Fruit fly (Drosophila melanogaster): ENCODE results near the gene CG31777.

DNA sequence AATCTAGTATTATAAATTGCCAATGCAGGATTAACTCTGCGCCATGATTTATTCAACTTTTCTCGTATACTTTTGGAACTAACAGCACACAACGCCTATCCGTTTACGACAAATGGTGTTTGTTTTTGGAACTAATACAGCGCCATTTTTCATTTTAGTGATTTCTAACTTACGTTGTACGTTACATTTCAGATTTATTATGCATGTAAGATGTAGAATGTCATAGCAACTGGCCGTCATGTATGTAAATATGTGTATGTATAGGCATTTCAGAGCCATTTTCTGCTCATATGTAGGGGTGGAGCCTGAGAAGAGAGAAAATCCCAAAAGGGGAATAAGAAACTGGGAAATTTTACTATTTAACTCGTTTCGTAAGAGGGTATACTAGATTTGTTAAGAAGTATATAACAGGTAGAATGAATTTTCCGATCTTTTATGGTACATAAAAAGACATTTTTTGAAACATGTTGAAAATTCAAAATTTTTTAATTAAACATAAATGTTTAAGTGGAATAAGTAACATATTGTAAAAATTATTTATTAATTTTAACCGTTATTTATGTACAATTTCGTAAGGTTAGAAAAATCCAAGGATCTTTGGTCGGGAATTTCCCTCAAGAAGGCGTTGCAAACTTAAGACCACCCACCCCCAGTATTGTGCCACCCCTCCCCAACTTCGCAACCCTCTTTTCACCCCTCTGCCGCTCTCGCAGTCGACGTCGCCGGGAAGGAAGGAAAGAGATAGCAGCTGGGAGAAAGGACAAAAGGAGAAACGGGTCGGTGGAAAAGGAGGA lies 49.3 kb downstream of the CG31777 start:
- TF ChIP-seq lola (GFP tag; optimal IDR thresholded peaks at IDR 0.05), result no peak
- no peak for TF ChIP-seq psq (GFP tag; optimal IDR thresholded peaks at IDR 0.05)
- peak; percentile 7 for TF ChIP-seq OdsH (GFP tag; optimal IDR thresholded peaks at IDR 0.05)
- TF ChIP-seq HLH106 (tag; optimal IDR thresholded peaks at IDR 0.05), result peak; percentile 50
- TF ChIP-seq CG32264 (GFP tag; optimal IDR thresholded peaks at IDR 0.05), result no peak
- peak; percentile 19 for TF ChIP-seq brk (GFP tag; optimal IDR thresholded peaks at IDR 0.05)
- TF ChIP-seq Hr78 (GFP tag; optimal IDR thresholded peaks at IDR 0.05), result no peak
- peak; percentile 45 for TF ChIP-seq h (GFP tag; optimal IDR thresholded peaks at IDR 0.05)

Measured in whole organism, wandering third instar larva.